Fruit fly (Drosophila melanogaster) whole organism, embryonic: ENCODE results near the gene CG9926.

Experiments used
- CG10147 ChIP-seq: fragments of 200-800 bp; sonication (Bioruptor generic); optimal IDR thresholded peaks from 2 replicates; lab custom pipeline; 2019; ENCODE audit warnings: missing biosample characterization, mild to moderate bottlenecking, missing genetic modification characterization, moderate library complexity
- CG10274 ChIP-seq: fragments of 200-800 bp; sonication (Bioruptor generic); optimal IDR thresholded peaks from 3 replicates; lab custom pipeline; 2017; ENCODE audit warnings: missing biosample characterization, mild to moderate bottlenecking, missing genetic modification characterization
- CG10565 ChIP-seq: fragments of 200-800 bp; sonication (Bioruptor generic); optimal IDR thresholded peaks from 3 replicates; lab custom pipeline; 2016; ENCODE audit warnings: missing biosample characterization, mild to moderate bottlenecking, missing genetic modification characterization
- CG10979 ChIP-seq: fragments of 200-800 bp; sonication (Bioruptor generic); optimal IDR thresholded peaks from 2 replicates; lab custom pipeline; 2018; ENCODE audit warnings: missing biosample characterization, mild to moderate bottlenecking, missing genetic modification characterization, moderate library complexity
- CG13624 ChIP-seq: fragments of 200-800 bp; sonication (Bioruptor generic); optimal IDR thresholded peaks from 2 replicates; lab custom pipeline; 2016; ENCODE audit warnings: missing biosample characterization, missing genetic modification characterization
- CG14014 ChIP-seq: fragments of 200-800 bp; sonication (Bioruptor generic); IDR thresholded peaks from 2 replicates; pipeline ENCODE4 v1.3.6; 2022; ENCODE audit warnings: missing biosample characterization, missing genetic modification characterization
- CG15073 ChIP-seq: fragments of 200-800 bp; sonication (Bioruptor generic); optimal IDR thresholded peaks from 2 replicates; lab custom pipeline; 2016; ENCODE audit warnings: missing biosample characterization, missing genetic modification characterization
- CG15601 ChIP-seq: fragments of 200-800 bp; sonication (Bioruptor generic); optimal IDR thresholded peaks from 3 replicates; lab custom pipeline; 2019; ENCODE audit warnings: missing biosample characterization, mild to moderate bottlenecking, missing genetic modification characterization, moderate library complexity
- CG1603 ChIP-seq: fragments of 200-800 bp; sonication (Bioruptor generic); optimal IDR thresholded peaks from 2 replicates; lab custom pipeline; 2019; ENCODE audit warnings: missing biosample characterization, mild to moderate bottlenecking, missing genetic modification characterization, moderate library complexity
- CG16815 ChIP-seq: fragments of 200-800 bp; sonication (Bioruptor generic); optimal IDR thresholded peaks from 3 replicates; lab custom pipeline; 2017; ENCODE audit warnings: missing biosample characterization, mild to moderate bottlenecking, missing genetic modification characterization
- CG2116 ChIP-seq: fragments of 200-800 bp; sonication (Bioruptor generic); optimal IDR thresholded peaks from 3 replicates; lab custom pipeline; 2018; ENCODE audit warnings: missing biosample characterization, mild to moderate bottlenecking, missing genetic modification characterization
- CG30403 ChIP-seq: fragments of 200-800 bp; sonication (Bioruptor generic); optimal IDR thresholded peaks from 3 replicates; lab custom pipeline; 2016; ENCODE audit warnings: missing biosample characterization, missing genetic modification characterization
- CG3838 ChIP-seq: fragments of 200-800 bp; sonication (Bioruptor generic); optimal IDR thresholded peaks from 3 replicates; lab custom pipeline; 2016; ENCODE audit warnings: missing biosample characterization, missing genetic modification characterization
- CG4820 ChIP-seq: fragments of 200-800 bp; sonication (Bioruptor generic); optimal IDR thresholded peaks from 3 replicates; lab custom pipeline; 2016; ENCODE audit warnings: missing biosample characterization, missing genetic modification characterization
- CG6854 ChIP-seq: fragments of 200-800 bp; sonication (Bioruptor generic); optimal IDR thresholded peaks from 3 replicates; lab custom pipeline; 2017; ENCODE audit warnings: missing biosample characterization, mild to moderate bottlenecking, missing genetic modification characterization
- CG8944 ChIP-seq: fragments of 200-800 bp; sonication (Bioruptor generic); optimal IDR thresholded peaks from 3 replicates; lab custom pipeline; 2016; ENCODE audit warnings: missing biosample characterization, missing genetic modification characterization
- CG9817 ChIP-seq: fragments of 200-800 bp; sonication (Bioruptor generic); optimal IDR thresholded peaks from 2 replicates; lab custom pipeline; 2018; ENCODE audit warnings: missing biosample characterization, mild to moderate bottlenecking, missing genetic modification characterization, moderate library complexity
- CoRest ChIP-seq: fragments of 200-800 bp; sonication (Bioruptor generic); optimal IDR thresholded peaks from 3 replicates; lab custom pipeline; 2018; ENCODE audit warnings: missing biosample characterization, mild to moderate bottlenecking, missing genetic modification characterization, moderate library complexity
- Drgx ChIP-seq: fragments of 200-800 bp; sonication (Bioruptor generic); IDR thresholded peaks from 2 replicates; pipeline ENCODE4 v1.3.6; 2022; ENCODE audit warnings: missing biosample characterization, missing genetic modification characterization
- Elba2 ChIP-seq: fragments of 200-800 bp; sonication (Bioruptor generic); optimal IDR thresholded peaks from 3 replicates; lab custom pipeline; 2016; ENCODE audit warnings: missing biosample characterization, missing genetic modification characterization
- Gsc ChIP-seq: fragments of 200-800 bp; sonication (Bioruptor generic); IDR thresholded peaks from 2 replicates; pipeline ENCODE4 v1.3.6; 2022; ENCODE audit warnings: missing biosample characterization, missing genetic modification characterization
- HmgD ChIP-seq: fragments of 200-800 bp; sonication (Bioruptor generic); optimal IDR thresholded peaks from 3 replicates; lab custom pipeline; 2016; ENCODE audit warnings: missing biosample characterization, missing genetic modification characterization
- Hr39 ChIP-seq: fragments of >200 bp; optimal IDR thresholded peaks from 2 replicates; lab custom pipeline; 2017
- NC2α ChIP-seq: fragments of 200-800 bp; sonication (Bioruptor generic); optimal IDR thresholded peaks from 2 replicates; lab custom pipeline; 2016; ENCODE audit warnings: missing biosample characterization, missing genetic modification characterization
- Opbp ChIP-seq: fragments of 200-800 bp; sonication (Bioruptor generic); IDR thresholded peaks from 3 replicates; pipeline ENCODE4 v1.3.6; 2022; ENCODE audit warnings: missing biosample characterization, missing genetic modification characterization; ENCODE audit not compliant: partially characterized antibody
- Optix ChIP-seq: fragments of 200-800 bp; sonication (Bioruptor generic); IDR thresholded peaks from 3 replicates; pipeline ENCODE4 v1.3.6; 2022; ENCODE audit warnings: missing biosample characterization, missing genetic modification characterization
- Ravus ChIP-seq: fragments of 200-800 bp; sonication (Bioruptor generic); IDR thresholded peaks from 2 replicates; pipeline ENCODE4 v1.3.6; 2022; ENCODE audit warnings: missing biosample characterization, missing genetic modification characterization
- Rx ChIP-seq: fragments of 200-800 bp; sonication (Bioruptor generic); IDR thresholded peaks from 2 replicates; pipeline ENCODE4 v1.3.6; 2022; ENCODE audit warnings: missing biosample characterization, missing genetic modification characterization
- Sin3A ChIP-seq: fragments of >200 bp; optimal IDR thresholded peaks from 2 replicates; lab custom pipeline; 2018
- Stat92E ChIP-seq, 3 experiments: fragments of >200 bp in 2 of 3; fragments of 200-800 bp in 1 of 3; sonication (Bioruptor generic) in 1 of 3; optimal IDR thresholded peaks; 2 replicates each; lab custom pipeline; 2017 to 2019; ENCODE audit warnings: missing biosample characterization in 3 of 3, missing genetic modification characterization in 3 of 3, mild to moderate bottlenecking in 1 of 3, moderate library complexity in 1 of 3
- cas ChIP-seq: fragments of 200-800 bp; sonication (Bioruptor generic); IDR thresholded peaks from 2 replicates; pipeline ENCODE4 v1.3.6; 2022; ENCODE audit warnings: missing biosample characterization, missing genetic modification characterization
- corto ChIP-seq: fragments of 200-800 bp; sonication (Bioruptor generic); optimal IDR thresholded peaks from 2 replicates; lab custom pipeline; 2016; ENCODE audit warnings: missing biosample characterization, mild to moderate bottlenecking, missing genetic modification characterization, moderate library complexity
- crc ChIP-seq: fragments of 200-800 bp; sonication (Bioruptor generic); optimal IDR thresholded peaks from 2 replicates; lab custom pipeline; 2016; ENCODE audit warnings: missing biosample characterization, missing genetic modification characterization
- da ChIP-seq: fragments of 200-800 bp; sonication (Bioruptor generic); optimal IDR thresholded peaks from 2 replicates; lab custom pipeline; 2016; ENCODE audit warnings: missing biosample characterization, missing genetic modification characterization
- dimm ChIP-seq: fragments of 200-800 bp; sonication (Bioruptor generic); IDR thresholded peaks from 2 replicates; pipeline ENCODE4 v1.3.6; 2022; ENCODE audit warnings: missing biosample characterization, missing genetic modification characterization
- dmrt99B ChIP-seq: fragments of 200-800 bp; sonication (Bioruptor generic); optimal IDR thresholded peaks from 2 replicates; lab custom pipeline; 2018; ENCODE audit warnings: missing biosample characterization, mild to moderate bottlenecking, missing genetic modification characterization, moderate library complexity
- fd102C ChIP-seq: fragments of 200-800 bp; sonication (Bioruptor generic); optimal IDR thresholded peaks from 2 replicates; lab custom pipeline; 2018; ENCODE audit warnings: missing biosample characterization, mild to moderate bottlenecking, missing genetic modification characterization, moderate library complexity
- gem ChIP-seq: fragments of 200-800 bp; sonication (Bioruptor generic); optimal IDR thresholded peaks from 2 replicates; lab custom pipeline; 2019; ENCODE audit warnings: missing biosample characterization, mild to moderate bottlenecking, missing genetic modification characterization, moderate library complexity
- ken ChIP-seq: fragments of 200-800 bp; sonication (Bioruptor generic); IDR thresholded peaks from 3 replicates; pipeline ENCODE4 v1.3.6; 2022; ENCODE audit warnings: missing biosample characterization, missing genetic modification characterization
- mam ChIP-seq: fragments of 200-800 bp; sonication (Bioruptor generic); optimal IDR thresholded peaks from 3 replicates; lab custom pipeline; 2016; ENCODE audit warnings: missing biosample characterization, missing genetic modification characterization
- mld ChIP-seq: fragments of 200-800 bp; sonication (Bioruptor generic); IDR thresholded peaks from 3 replicates; pipeline ENCODE4 v1.3.6; 2022; ENCODE audit warnings: missing biosample characterization, missing genetic modification characterization; ENCODE audit not compliant: partially characterized antibody
- odd ChIP-seq: fragments of 200-800 bp; sonication (Bioruptor generic); optimal IDR thresholded peaks from 2 replicates; lab custom pipeline; 2017; ENCODE audit warnings: missing biosample characterization, mild to moderate bottlenecking, missing genetic modification characterization
- pita ChIP-seq: fragments of 200-800 bp; sonication (Bioruptor generic); optimal IDR thresholded peaks from 2 replicates; lab custom pipeline; 2017; ENCODE audit warnings: missing biosample characterization, mild to moderate bottlenecking, missing genetic modification characterization
- pros ChIP-seq: fragments of 200-800 bp; sonication (Bioruptor generic); optimal IDR thresholded peaks from 3 replicates; lab custom pipeline; 2019; ENCODE audit warnings: missing biosample characterization, mild to moderate bottlenecking, missing genetic modification characterization, moderate library complexity
- pum ChIP-seq: fragments of 200-800 bp; sonication (Bioruptor generic); optimal IDR thresholded peaks from 2 replicates; lab custom pipeline; 2016; ENCODE audit warnings: missing biosample characterization, missing genetic modification characterization
- sd ChIP-seq: fragments of 200-800 bp; sonication (Bioruptor generic); optimal IDR thresholded peaks from 3 replicates; lab custom pipeline; 2018; ENCODE audit warnings: missing biosample characterization, mild to moderate bottlenecking, missing genetic modification characterization, moderate library complexity
- sens ChIP-seq: fragments of 200-800 bp; sonication (Bioruptor generic); peaks from one replicate; lab custom pipeline; 2016; ENCODE audit warnings: missing biosample characterization, missing genetic modification characterization
- slbo ChIP-seq: fragments of 200-800 bp; sonication (Bioruptor generic); IDR thresholded peaks from 2 replicates; pipeline ENCODE4 v1.3.6; 2022; ENCODE audit warnings: missing biosample characterization, missing genetic modification characterization
- trem ChIP-seq: fragments of 200-800 bp; optimal IDR thresholded peaks from 3 replicates; lab custom pipeline; 2019; ENCODE audit warnings: missing biosample characterization, mild to moderate bottlenecking, missing genetic modification characterization, moderate library complexity
- zf30C ChIP-seq: fragments of 200-800 bp; sonication (Bioruptor generic); optimal IDR thresholded peaks from 3 replicates; lab custom pipeline; 2018; ENCODE audit warnings: missing biosample characterization, mild to moderate bottlenecking, missing genetic modification characterization

CG9926 gene

dm6 chr3R:13984922-13985581 is 34.1 kb upstream of the CG9926 start (continued):
- TF ChIP-seq Stat92E (GFP tag; optimal IDR thresholded peaks at IDR 0.05; lab: Kevin White, UChicago), result no peak
- TF ChIP-seq corto, result no peak
- peak; percentile 95 for TF ChIP-seq fd102C (GFP tag; lab: Kevin White, UChicago)
- TF ChIP-seq CG10147, result peak; percentile 49
- TF ChIP-seq HmgD (GFP tag; lab: Kevin White, UChicago), result no peak
- no peak for TF ChIP-seq Ravus (GFP tag; lab: Robert Waterston, UW)
- peak; percentile 82 for TF ChIP-seq zf30C (GFP tag; lab: Kevin White, UChicago)
- peak; percentile 69 for TF ChIP-seq Elba2 (GFP tag; lab: Kevin White, UChicago)
- TF ChIP-seq CG13624, result peak; percentile 8
- TF ChIP-seq CG1603 (tag; lab: Kevin White, UChicago), result peak; percentile 88
- TF ChIP-seq gem (tag; lab: Kevin White, UChicago), result peak; percentile 89
- peak; percentile 64 for TF ChIP-seq CG16815 (GFP tag; lab: Kevin White, UChicago)
- TF ChIP-seq dmrt99B (tag; lab: Kevin White, UChicago), result peak; percentile 76
- TF ChIP-seq NC2α, result no peak
- no peak for TF ChIP-seq sd (tag; lab: Kevin White, UChicago)
- no peak for TF ChIP-seq pita
- peak; percentile 26 for TF ChIP-seq CG9817 (tag; lab: Kevin White, UChicago)
- TF ChIP-seq trem (tag; lab: Kevin White, UChicago), result peak; percentile 84
- no peak for TF ChIP-seq Gsc (GFP tag; lab: Robert Waterston, UW)
- no peak for TF ChIP-seq Sin3A
- peak; percentile 97 for TF ChIP-seq sens (GFP tag; lab: Kevin White, UChicago)
- no peak for TF ChIP-seq CG10565 (GFP tag; lab: Kevin White, UChicago)
- peak; percentile 66 for TF ChIP-seq CG8944 (GFP tag; lab: Kevin White, UChicago)
- peak; percentile 18 for TF ChIP-seq da (GFP tag; lab: Kevin White, UChicago)
- peak; percentile 30; the same call in 1 of the 3 replicates for TF ChIP-seq ken (GFP tag; lab: Robert Waterston, UW)
- TF ChIP-seq pum (GFP tag; lab: Kevin White, UChicago), result peak; percentile 70
- TF ChIP-seq Optix, result peak; percentile 48; the same call in 1 of the 3 replicates
- peak; percentile 39 for TF ChIP-seq CG3838 (GFP tag; lab: Kevin White, UChicago)
- 0 out of 2 replicates have a peak, but pooled peaks have one; percentile 54 for TF ChIP-seq CG14014 (GFP tag; lab: Robert Waterston, UW)
- no peak for TF ChIP-seq Hr39 (lab: Kevin White, UChicago)
- peak; percentile 16 for TF ChIP-seq CG2116 (GFP tag; lab: Kevin White, UChicago)
- peak; percentile 78 for TF ChIP-seq CG4820 (GFP tag; lab: Kevin White, UChicago)
- peak; percentile 90 for TF ChIP-seq CG10979 (tag; lab: Kevin White, UChicago)
- TF ChIP-seq crc (GFP tag; lab: Kevin White, UChicago), result no peak
- peak; percentile 80 for TF ChIP-seq Drgx (GFP tag; lab: Robert Waterston, UW)
- TF ChIP-seq CG6854, result peak; percentile 43
- TF ChIP-seq mam (GFP tag; lab: Kevin White, UChicago), result peak; percentile 39
- TF ChIP-seq pros (GFP tag; lab: Kevin White, UChicago), result no peak
- no peak for TF ChIP-seq cas (GFP tag; lab: Robert Waterston, UW)
- TF ChIP-seq slbo (GFP tag; lab: Robert Waterston, UW), result peak; percentile 41
- no peak for TF ChIP-seq CG10274
- peak; percentile 40 for TF ChIP-seq odd (GFP tag; lab: Kevin White, UChicago)
- no peak for TF ChIP-seq Opbp (GFP tag; lab: Robert Waterston, UW)
- TF ChIP-seq CG30403 (GFP tag; lab: Kevin White, UChicago), result peak; percentile 74
- 0 out of 2 replicates have a peak, but pooled peaks have one; percentile 22 for TF ChIP-seq Rx (GFP tag; lab: Robert Waterston, UW)
- TF ChIP-seq CG15073 (GFP tag; lab: Kevin White, UChicago), result peak; percentile 39
- TF ChIP-seq dimm, result no peak
- no peak for TF ChIP-seq mld (GFP tag; lab: Robert Waterston, UW)
- peak; percentile 73 for TF ChIP-seq CoRest
- peak; percentile 47 for TF ChIP-seq CG15601 (tag; lab: Kevin White, UChicago)
